Worm (Caenorhabditis elegans) whole organism, early embryonic: ENCODE results near the gene rab-3.

Experiments used
- B0310.2 ChIP-seq: sonication (generic microtip); optimal IDR thresholded peaks from 2 replicates; lab custom pipeline; 2016; ENCODE audit warnings: mild to moderate bottlenecking, missing genetic modification characterization, missing compliant biosample characterization
- ama-1 ChIP-seq: fragments of 150-350 bp; optimal IDR thresholded peaks from 2 replicates; lab custom pipeline; 2014
- ceh-13 ChIP-seq: fragments of 200-800 bp; sonication (Bioruptor generic); optimal IDR thresholded peaks from 2 replicates; lab custom pipeline; 2018; ENCODE audit warnings: mild to moderate bottlenecking, missing genetic modification characterization, missing compliant biosample characterization
- ceh-36 ChIP-seq: sonication (generic microtip); optimal IDR thresholded peaks from 2 replicates; lab custom pipeline; 2016; ENCODE audit warnings: missing genetic modification characterization, inconsistent platforms, missing compliant biosample characterization
- flt-1 ChIP-seq: fragments of 200-800 bp; sonication (Bioruptor generic); IDR thresholded peaks from 2 replicates; pipeline ENCODE4 v1.3.6; 2022; ENCODE audit warnings: missing genetic modification characterization, missing compliant biosample characterization
- hmbx-1 ChIP-seq: sonication (generic microtip); optimal IDR thresholded peaks from 2 replicates; lab custom pipeline; 2016; ENCODE audit warnings: mild to moderate bottlenecking, missing genetic modification characterization, missing compliant biosample characterization
- scrt-1 ChIP-seq: fragments of 200-800 bp; sonication (Bioruptor generic); IDR thresholded peaks from 2 replicates; pipeline ENCODE4 v1.3.6; 2022; ENCODE audit warnings: missing genetic modification characterization, missing compliant biosample characterization
- tbx-11 ChIP-seq: fragments of 200-800 bp; sonication (Bioruptor generic); IDR thresholded peaks from 2 replicates; pipeline ENCODE4 v1.3.6; 2022; ENCODE audit warnings: missing genetic modification characterization, missing compliant biosample characterization
- tbx-37 ChIP-seq: fragments of 200-800 bp; sonication (Bioruptor generic); conservative IDR thresholded peaks from 2 replicates; pipeline ENCODE4 v1.3.6; 2022; ENCODE audit warnings: missing genetic modification reagents, missing genetic modification characterization, missing compliant biosample characterization
- tra-4 ChIP-seq: sonication (generic microtip); optimal IDR thresholded peaks from 2 replicates; lab custom pipeline; 2017; ENCODE audit warnings: missing genetic modification characterization, missing compliant biosample characterization

DNA sequence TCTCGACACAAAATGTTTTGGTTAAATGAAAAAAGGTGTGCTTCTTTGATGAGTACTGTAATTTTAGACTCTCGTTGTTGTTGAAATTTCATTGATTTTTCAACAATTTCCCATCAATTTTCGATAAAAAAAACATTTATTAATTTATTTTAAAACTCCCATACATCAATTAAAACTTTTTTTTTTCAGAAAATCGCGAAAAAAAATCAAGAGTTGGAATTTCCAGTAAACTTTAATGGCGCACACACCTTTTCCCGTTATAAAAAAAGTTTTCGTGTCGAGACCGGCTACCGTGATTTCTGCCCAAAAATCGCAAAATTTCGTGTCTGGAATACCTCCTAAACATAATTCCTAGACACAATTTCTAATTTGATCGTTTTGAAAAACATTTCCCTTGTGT, 32.9 kb downstream of the rab-3 start, which contains the start of gene C25H3.14:
- TF ChIP-seq ama-1 (lab: Kevin White, UChicago) (no peak), tbx-37 (GFP tag; lab: Robert Waterston, UW) (no peak), ceh-13 (GFP tag; lab: Kevin White, UChicago) (no peak), ceh-36 (no peak), hmbx-1 (no peak), flt-1 (GFP tag; lab: Robert Waterston, UW) (no peak), B0310.2 (no peak), tbx-11 (GFP tag; lab: Robert Waterston, UW) (no peak), tra-4 (tag; lab: Kevin White, UChicago) (no peak), scrt-1 (no peak)
